Fruit fly (Drosophila melanogaster) whole organism, embryonic: ENCODE results near the gene Cwc25.

Source experiments
- ATbp ChIP-seq: fragments of 200-800 bp; sonication (Bioruptor generic); optimal IDR thresholded peaks from 2 replicates; lab custom pipeline; 2017; ENCODE audit warnings: missing biosample characterization, mild to moderate bottlenecking, missing genetic modification characterization, missing genetic modification reagents
- Asciz ChIP-seq: fragments of 200-800 bp; sonication (Bioruptor generic); optimal IDR thresholded peaks from 2 replicates; lab custom pipeline; 2017; ENCODE audit warnings: missing biosample characterization, mild to moderate bottlenecking, missing genetic modification characterization, missing genetic modification reagents
- CG1024 ChIP-seq: fragments of 200-800 bp; sonication (Bioruptor generic); IDR thresholded peaks from 2 replicates; pipeline ENCODE4 v1.3.6; 2022; ENCODE audit warnings: missing biosample characterization, missing genetic modification characterization
- CG11247 ChIP-seq: fragments of 200-800 bp; sonication (Bioruptor generic); IDR thresholded peaks from 2 replicates; pipeline ENCODE4 v1.3.6; 2022; ENCODE audit warnings: missing biosample characterization, missing genetic modification characterization
- CG11504 ChIP-seq: fragments of 200-800 bp; sonication (Bioruptor generic); optimal IDR thresholded peaks from 3 replicates; lab custom pipeline; 2019; ENCODE audit warnings: missing biosample characterization, mild to moderate bottlenecking, missing genetic modification characterization, moderate library complexity
- CG13894 ChIP-seq: fragments of 200-800 bp; sonication (Bioruptor generic); optimal IDR thresholded peaks from 3 replicates; lab custom pipeline; 2018; ENCODE audit warnings: missing biosample characterization, mild to moderate bottlenecking, missing genetic modification characterization, moderate library complexity
- CG14710 ChIP-seq: fragments of 200-800 bp; sonication (Bioruptor generic); optimal IDR thresholded peaks from 3 replicates; lab custom pipeline; 2019; ENCODE audit warnings: missing biosample characterization, mild to moderate bottlenecking, missing genetic modification characterization, moderate library complexity
- CG15479 ChIP-seq: fragments of 200-800 bp; sonication (Bioruptor generic); optimal IDR thresholded peaks from 3 replicates; lab custom pipeline; 2019; ENCODE audit warnings: missing biosample characterization, mild to moderate bottlenecking, missing genetic modification characterization, moderate library complexity
- CG1603 ChIP-seq: fragments of 200-800 bp; sonication (Bioruptor generic); optimal IDR thresholded peaks from 2 replicates; lab custom pipeline; 2019; ENCODE audit warnings: missing biosample characterization, mild to moderate bottlenecking, missing genetic modification characterization, moderate library complexity
- CG17612 ChIP-seq: fragments of 200-800 bp; sonication (Bioruptor generic); IDR thresholded peaks from 2 replicates; pipeline ENCODE4 v1.3.6; 2022; ENCODE audit warnings: missing biosample characterization, missing genetic modification characterization
- CG17829 ChIP-seq: fragments of 200-800 bp; optimal IDR thresholded peaks from 2 replicates; lab custom pipeline; 2019; ENCODE audit warnings: missing biosample characterization, mild to moderate bottlenecking, missing genetic modification characterization, moderate library complexity
- CG30020 ChIP-seq: fragments of 200-800 bp; optimal IDR thresholded peaks from 2 replicates; lab custom pipeline; 2019; ENCODE audit warnings: missing biosample characterization, mild to moderate bottlenecking, missing genetic modification characterization, moderate library complexity
- CG30403 ChIP-seq: fragments of 200-800 bp; sonication (Bioruptor generic); optimal IDR thresholded peaks from 3 replicates; lab custom pipeline; 2016; ENCODE audit warnings: missing biosample characterization, missing genetic modification characterization
- CG30431 ChIP-seq: fragments of 200-800 bp; sonication (Bioruptor generic); optimal IDR thresholded peaks from 2 replicates; lab custom pipeline; 2017; ENCODE audit warnings: missing biosample characterization, missing genetic modification characterization
- CG31224 ChIP-seq: fragments of 200-800 bp; sonication (Bioruptor generic); IDR thresholded peaks from 2 replicates; pipeline ENCODE4 v1.3.6; 2022; ENCODE audit warnings: missing biosample characterization, missing genetic modification characterization
- CG31365 ChIP-seq: fragments of 200-800 bp; sonication (Bioruptor generic); optimal IDR thresholded peaks from 2 replicates; lab custom pipeline; 2018; ENCODE audit warnings: missing biosample characterization, mild to moderate bottlenecking, missing genetic modification characterization
- CG31388 ChIP-seq: fragments of 200-800 bp; sonication (Bioruptor generic); optimal IDR thresholded peaks from 2 replicates; lab custom pipeline; 2016; ENCODE audit warnings: missing biosample characterization, missing genetic modification characterization
- CG33213 ChIP-seq: fragments of 200-800 bp; sonication (Bioruptor generic); optimal IDR thresholded peaks from 3 replicates; lab custom pipeline; 2016; ENCODE audit warnings: missing biosample characterization, missing genetic modification characterization
- CG3407 ChIP-seq: fragments of 200-800 bp; sonication (Bioruptor generic); optimal IDR thresholded peaks from 2 replicates; lab custom pipeline; 2018; ENCODE audit warnings: missing biosample characterization, mild to moderate bottlenecking, missing genetic modification characterization
- CG8924 ChIP-seq: fragments of 200-800 bp; optimal IDR thresholded peaks from 3 replicates; lab custom pipeline; 2019; ENCODE audit warnings: missing biosample characterization, mild to moderate bottlenecking, missing genetic modification characterization, moderate library complexity
- Drgx ChIP-seq: fragments of 200-800 bp; sonication (Bioruptor generic); IDR thresholded peaks from 2 replicates; pipeline ENCODE4 v1.3.6; 2022; ENCODE audit warnings: missing biosample characterization, missing genetic modification characterization
- HHEX ChIP-seq: fragments of 200-800 bp; sonication (Bioruptor generic); optimal IDR thresholded peaks from 3 replicates; lab custom pipeline; 2017; ENCODE audit warnings: missing biosample characterization, mild to moderate bottlenecking, missing genetic modification characterization, missing genetic modification reagents
- HLH54F ChIP-seq: fragments of 200-800 bp; sonication (Bioruptor generic); optimal IDR thresholded peaks from 3 replicates; lab custom pipeline; 2016; ENCODE audit warnings: missing biosample characterization, missing genetic modification characterization
- Hr3 ChIP-seq: fragments of 200-800 bp; sonication (Bioruptor generic); optimal IDR thresholded peaks from 3 replicates; lab custom pipeline; 2016; ENCODE audit warnings: missing biosample characterization, missing genetic modification characterization
- NC2α ChIP-seq: fragments of 200-800 bp; sonication (Bioruptor generic); optimal IDR thresholded peaks from 2 replicates; lab custom pipeline; 2016; ENCODE audit warnings: missing biosample characterization, missing genetic modification characterization
- Nf-YA ChIP-seq: fragments of 200-800 bp; sonication (Bioruptor generic); IDR thresholded peaks from 2 replicates; pipeline ENCODE4 v1.3.6; 2022; ENCODE audit warnings: missing biosample characterization, missing genetic modification characterization
- Sry-β ChIP-seq: fragments of 200-800 bp; sonication (Bioruptor generic); optimal IDR thresholded peaks from 2 replicates; lab custom pipeline; 2018; ENCODE audit warnings: missing biosample characterization, mild to moderate bottlenecking, missing genetic modification characterization, moderate library complexity
- Trl ChIP-seq, 3 experiments: fragments of >200 bp in 2 of 3; fragments of 200-800 bp in 1 of 3; sonication (Bioruptor generic) in 1 of 3; optimal IDR thresholded peaks; 2 replicates in 1 of 3; 3 replicates in 2 of 3; lab custom pipeline; 2016 to 2017; ENCODE audit warnings: missing biosample characterization in 1 of 3, missing genetic modification characterization in 1 of 3
- ap ChIP-seq: fragments of 200-800 bp; sonication (Bioruptor generic); IDR thresholded peaks from 2 replicates; pipeline ENCODE4 v1.3.6; 2022; ENCODE audit warnings: missing biosample characterization, missing genetic modification characterization
- ara ChIP-seq: fragments of 200-800 bp; sonication (Bioruptor generic); IDR thresholded peaks from 2 replicates; pipeline ENCODE4 v1.3.6; 2022; ENCODE audit warnings: missing biosample characterization, missing genetic modification characterization
- chinmo ChIP-seq: fragments of 200-800 bp; sonication (Bioruptor generic); IDR thresholded peaks from 4 replicates; pipeline ENCODE4 v1.3.6; 2022; ENCODE audit warnings: missing biosample characterization, missing genetic modification characterization; ENCODE audit not compliant: partially characterized antibody
- chm ChIP-seq: fragments of 200-800 bp; sonication (Bioruptor generic); IDR thresholded peaks from 2 replicates; pipeline ENCODE4 v1.3.6; 2022; ENCODE audit warnings: missing biosample characterization, missing genetic modification characterization
- dysf ChIP-seq: fragments of 200-800 bp; sonication (Bioruptor generic); IDR thresholded peaks from 3 replicates; pipeline ENCODE4 v1.3.6; 2022; ENCODE audit warnings: missing biosample characterization, missing genetic modification characterization
- en ChIP-seq: fragments of 200-800 bp; sonication (Bioruptor generic); optimal IDR thresholded peaks from 2 replicates; lab custom pipeline; 2016; ENCODE audit warnings: missing biosample characterization, missing genetic modification characterization
- esg ChIP-seq: fragments of 200-800 bp; sonication (Bioruptor generic); conservative IDR thresholded peaks from 2 replicates; pipeline ENCODE4 v1.3.6; 2022; ENCODE audit warnings: missing biosample characterization, missing genetic modification characterization
- ewg ChIP-seq: fragments of 200-800 bp; sonication (Bioruptor generic); optimal IDR thresholded peaks from 3 replicates; lab custom pipeline; 2017; ENCODE audit warnings: mild to moderate bottlenecking, missing biosample characterization, missing genetic modification reagents, missing genetic modification characterization
- fd102C ChIP-seq: fragments of 200-800 bp; sonication (Bioruptor generic); optimal IDR thresholded peaks from 2 replicates; lab custom pipeline; 2018; ENCODE audit warnings: missing biosample characterization, mild to moderate bottlenecking, missing genetic modification characterization, moderate library complexity
- klu ChIP-seq: fragments of 200-800 bp; sonication (Bioruptor generic); IDR thresholded peaks from 2 replicates; pipeline ENCODE4 v1.3.6; 2022; ENCODE audit warnings: missing biosample characterization, missing genetic modification characterization
- kni ChIP-seq: fragments of 200-800 bp; sonication (Bioruptor generic); optimal IDR thresholded peaks from 3 replicates; lab custom pipeline; 2017; ENCODE audit warnings: mild to moderate bottlenecking, missing biosample characterization, missing genetic modification reagents, missing genetic modification characterization
- maf-S ChIP-seq: fragments of 200-800 bp; sonication (Bioruptor generic); optimal IDR thresholded peaks from 2 replicates; lab custom pipeline; 2016; ENCODE audit warnings: missing biosample characterization, missing genetic modification characterization
- mam ChIP-seq: fragments of 200-800 bp; sonication (Bioruptor generic); optimal IDR thresholded peaks from 3 replicates; lab custom pipeline; 2016; ENCODE audit warnings: missing biosample characterization, missing genetic modification characterization
- oc ChIP-seq: fragments of 200-800 bp; sonication (Bioruptor generic); optimal IDR thresholded peaks from 2 replicates; lab custom pipeline; 2018; ENCODE audit warnings: missing biosample characterization, mild to moderate bottlenecking, missing genetic modification characterization, moderate library complexity
- pan ChIP-seq, 4 experiments: fragments of >200 bp in 3 of 4; fragments of 200-800 bp in 1 of 4; sonication (Bioruptor generic) in 1 of 4; optimal IDR thresholded peaks in 3 of 4; IDR thresholded peaks in 1 of 4; 2 replicates each; pipeline versions ENCODE4 v1.3.6 to Lab custom; 2017 to 2022; ENCODE audit warnings: missing biosample characterization in 2 of 4, missing genetic modification characterization in 2 of 4, mixed read lengths in 1 of 4
- scrt ChIP-seq: fragments of 200-800 bp; sonication (Bioruptor generic); optimal IDR thresholded peaks from 2 replicates; lab custom pipeline; 2018; ENCODE audit warnings: missing biosample characterization, mild to moderate bottlenecking, missing genetic modification characterization, moderate library complexity
- sug ChIP-seq: fragments of 200-800 bp; optimal IDR thresholded peaks from 2 replicates; lab custom pipeline; 2019; ENCODE audit warnings: missing biosample characterization, mild to moderate bottlenecking, missing genetic modification characterization, moderate library complexity
- tna ChIP-seq: fragments of 200-800 bp; sonication (Bioruptor generic); IDR thresholded peaks from 2 replicates; pipeline ENCODE4 v1.3.6; 2022; ENCODE audit warnings: missing biosample characterization, missing genetic modification characterization; ENCODE audit not compliant: partially characterized antibody
- trh ChIP-seq: fragments of 200-800 bp; sonication (Bioruptor generic); optimal IDR thresholded peaks from 2 replicates; lab custom pipeline; 2016; ENCODE audit warnings: missing biosample characterization, missing genetic modification characterization
- twi ChIP-seq: fragments of 200-800 bp; optimal IDR thresholded peaks from 2 replicates; lab custom pipeline; 2019; ENCODE audit warnings: missing biosample characterization, mild to moderate bottlenecking, missing genetic modification characterization, moderate library complexity
- wdn ChIP-seq: fragments of 200-800 bp; sonication (Bioruptor generic); IDR thresholded peaks from 2 replicates; pipeline ENCODE4 v1.3.6; 2022; ENCODE audit warnings: missing biosample characterization, missing genetic modification characterization
- z ChIP-seq: fragments of 200-800 bp; sonication (Bioruptor generic); IDR thresholded peaks from 3 replicates; pipeline ENCODE4 v1.3.6; 2022; ENCODE audit warnings: missing biosample characterization, missing genetic modification characterization

Gene Cwc25

dm6 chr2L:2727364-2727763 lies 17.5 kb upstream of the Cwc25 start (continued):
- TF ChIP-seq Hr3 (GFP tag; lab: Kevin White, UChicago) = no peak
- no peak for TF ChIP-seq ap
- no peak for TF ChIP-seq CG11504 (tag; lab: Kevin White, UChicago)
- no peak for TF ChIP-seq CG14710
- TF ChIP-seq CG30020 (tag; lab: Kevin White, UChicago) = no peak
- TF ChIP-seq oc (tag; lab: Kevin White, UChicago) = no peak
- TF ChIP-seq chinmo = peak; percentile 78; the same call in 3 of the 4 replicates
- peak; percentile 51 for TF ChIP-seq CG31224 (GFP tag; lab: Robert Waterston, UW)
- peak; percentile 97 for TF ChIP-seq CG13894 (tag; lab: Kevin White, UChicago)
- TF ChIP-seq esg (GFP tag; lab: Robert Waterston, UW) = no peak
- TF ChIP-seq HHEX (GFP tag; lab: Kevin White, UChicago) = no peak
- TF ChIP-seq wdn (GFP tag; lab: Robert Waterston, UW) = peak; percentile 4; the same call in 1 of the 2 replicates
- TF ChIP-seq en (GFP tag; lab: Kevin White, UChicago) = no peak
- no peak for TF ChIP-seq NC2α (GFP tag; lab: Kevin White, UChicago)
- TF ChIP-seq ATbp (GFP tag; lab: Kevin White, UChicago) = no peak
- TF ChIP-seq Nf-YA (GFP tag; lab: Robert Waterston, UW) = no peak
- no peak for TF ChIP-seq trh (GFP tag; lab: Kevin White, UChicago)
- TF ChIP-seq CG3407 = no peak
- TF ChIP-seq fd102C (GFP tag; lab: Kevin White, UChicago) = no peak
- TF ChIP-seq tna (GFP tag; lab: Robert Waterston, UW) = no peak
- TF ChIP-seq z (GFP tag; lab: Robert Waterston, UW) = peak; percentile 41; the same call in 1 of the 3 replicates
- no peak for TF ChIP-seq CG1024 (GFP tag; lab: Robert Waterston, UW)
- TF ChIP-seq CG30403 (GFP tag; lab: Kevin White, UChicago) = no peak
- TF ChIP-seq Trl (optimal IDR thresholded peaks at IDR 0.05; lab: Kevin White, UChicago) = no peak
- no peak for TF ChIP-seq Trl (GFP tag; optimal IDR thresholded peaks at IDR 0.05; lab: Kevin White, UChicago)
- TF ChIP-seq dysf (GFP tag; lab: Robert Waterston, UW) = no peak
- TF ChIP-seq pan (optimal IDR thresholded peaks at IDR 0.05; lab: Kevin White, UChicago) = no peak
- TF ChIP-seq pan (GFP tag; optimal IDR thresholded peaks at IDR 0.05 in 1 of 2, IDR thresholded peaks at IDR 0.05 in 1 of 2) = no peak
- peak; percentile 10; the same call in 1 of the 2 replicates for TF ChIP-seq chm (GFP tag; lab: Robert Waterston, UW)
- TF ChIP-seq CG8924 (tag; lab: Kevin White, UChicago) = no peak
- no peak for TF ChIP-seq ara (GFP tag; lab: Robert Waterston, UW)
- TF ChIP-seq Drgx (GFP tag; lab: Robert Waterston, UW) = no peak
- no peak for TF ChIP-seq scrt (GFP tag; lab: Kevin White, UChicago)
- no peak for TF ChIP-seq ewg (GFP tag; lab: Kevin White, UChicago)
- TF ChIP-seq CG17612 (GFP tag; lab: Robert Waterston, UW) = no peak
- no peak for TF ChIP-seq CG15479 (GFP tag; lab: Kevin White, UChicago)
- TF ChIP-seq maf-S (GFP tag; lab: Kevin White, UChicago) = no peak
- TF ChIP-seq CG30431 (GFP tag; lab: Kevin White, UChicago) = no peak
- TF ChIP-seq sug (tag; lab: Kevin White, UChicago) = peak; percentile 26
- no peak for TF ChIP-seq CG1603
- TF ChIP-seq Sry-β (GFP tag; lab: Kevin White, UChicago) = no peak
- no peak for TF ChIP-seq klu (GFP tag; lab: Robert Waterston, UW)
- TF ChIP-seq CG17829 (tag; lab: Kevin White, UChicago) = no peak
- no peak for TF ChIP-seq CG31388 (GFP tag; lab: Kevin White, UChicago)
- no peak for TF ChIP-seq kni (GFP tag; lab: Kevin White, UChicago)
- TF ChIP-seq CG11247 (GFP tag; lab: Robert Waterston, UW) = no peak
- no peak for TF ChIP-seq CG31365 (tag; lab: Kevin White, UChicago)
- no peak for TF ChIP-seq HLH54F (GFP tag; lab: Kevin White, UChicago)
- no peak for TF ChIP-seq twi (tag; lab: Kevin White, UChicago)
- TF ChIP-seq Asciz = no peak
- TF ChIP-seq mam (GFP tag; lab: Kevin White, UChicago) = no peak
- TF ChIP-seq CG33213 (GFP tag; lab: Kevin White, UChicago) = no peak
